Worm (Caenorhabditis elegans): ENCODE data around the gene H03A11.13.
A peak's percentile ranks its signal among the peaks of the same experiment; 100 is the strongest.

H03A11.13 gene

DNA sequence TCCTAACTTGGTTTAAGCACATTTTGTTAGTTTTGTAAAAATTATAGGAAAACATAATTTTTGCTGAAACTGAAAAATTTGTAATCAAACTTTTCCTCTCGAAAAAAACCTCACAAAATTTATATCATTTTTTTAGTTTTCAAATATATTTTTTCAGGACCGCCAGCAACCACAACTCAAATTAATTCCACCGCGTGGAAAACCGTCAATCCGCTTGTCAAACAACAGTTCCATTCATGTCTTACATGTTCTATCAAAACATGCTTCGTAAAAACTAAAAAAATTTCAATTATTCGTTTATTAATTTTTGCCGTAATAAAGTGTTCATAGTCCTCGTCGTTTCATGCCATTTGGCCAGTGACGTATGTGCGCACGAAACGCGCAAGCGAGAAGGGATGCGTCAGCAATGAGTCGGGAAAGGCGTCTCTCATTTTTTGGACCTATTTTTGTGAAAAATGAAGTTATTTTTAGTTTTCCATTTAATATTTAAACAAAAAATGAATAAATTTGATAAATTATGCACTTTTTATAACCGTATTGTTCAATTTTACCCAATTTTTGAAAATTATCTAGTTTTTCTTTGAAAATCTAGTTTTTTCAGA lies 39.6 kb downstream of the H03A11.13 start, which contains the start of gene ucr-2.2:
ucr-2.2 (plus strand) TSS at position 602 of the 602 bp plus-strand sequence.
- TF ChIP-seq flt-1 (GFP tag; IDR thresholded peaks at IDR 0.05) (0 out of 2 replicates have a peak, but pooled peaks have one; percentile 51), cog-1 (tag; optimal IDR thresholded peaks at IDR 0.05) (peak; percentile 57), T22C8.4 (GFP tag; IDR thresholded peaks at IDR 0.05) (no peak), ztf-23 (GFP tag; IDR thresholded peaks at IDR 0.05) (no peak), ztf-29 (GFP tag; IDR thresholded peaks at IDR 0.05) (no peak)

DNA sequence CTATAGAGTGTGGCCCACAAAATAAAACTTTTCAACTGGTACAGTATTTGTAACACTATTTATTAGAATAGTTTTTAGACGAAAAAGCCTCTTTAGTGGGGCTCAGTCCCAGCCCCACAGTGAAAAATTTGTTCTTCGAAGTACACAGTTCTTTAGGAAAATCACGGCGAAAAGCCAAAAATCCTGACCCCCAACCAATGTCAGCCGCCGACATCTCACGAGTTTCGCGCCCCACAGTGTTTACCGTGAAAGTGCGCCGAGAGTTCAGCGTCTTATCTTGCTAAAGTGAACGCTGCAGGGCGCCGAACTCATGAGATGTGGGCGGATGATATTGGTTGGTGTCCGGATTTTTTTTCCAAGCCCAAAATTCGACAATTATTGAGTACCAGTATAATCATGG lies 42.1 kb downstream of the H03A11.13 start:
- TF ChIP-seq klf-2 (GFP tag; conservative IDR thresholded peaks at IDR 0.05), result no peak

ce11 chrX:15168424-15168823 lies 44.6 kb downstream of the H03A11.13 start, which contains the start of gene ocr-3:
ocr-3 (plus strand) TSS chrX:15168724.
- TF ChIP-seq T22C8.4 (GFP tag; IDR thresholded peaks at IDR 0.05) (no peak), tab-1 (GFP tag; IDR thresholded peaks at IDR 0.05) (no peak), med-1 (GFP tag; optimal IDR thresholded peaks at IDR 0.05; ENCODE audit: insufficient read depth) (no peak), klf-2 (GFP tag; conservative IDR thresholded peaks at IDR 0.05) (no peak), ztf-29 (GFP tag; IDR thresholded peaks at IDR 0.05) (no peak), ztf-23 (GFP tag; IDR thresholded peaks at IDR 0.05) (no peak), ref-1 (GFP tag; conservative IDR thresholded peaks at IDR 0.05) (no peak), flt-1 (GFP tag; IDR thresholded peaks at IDR 0.05) (no peak), cog-1 (tag; optimal IDR thresholded peaks at IDR 0.05) (no peak)

- TF ChIP-seq ztf-23 (GFP tag; IDR thresholded peaks at IDR 0.05) (no peak), ztf-29 (GFP tag; IDR thresholded peaks at IDR 0.05) (no peak), med-1 (GFP tag; optimal IDR thresholded peaks at IDR 0.05; ENCODE audit: insufficient read depth) (no peak), flt-1 (GFP tag; IDR thresholded peaks at IDR 0.05) (no peak)
These were observed 45.3 kb downstream of the H03A11.13 start for ce11 chrX:15167692-15168091.

- TF ChIP-seq ztf-29 (GFP tag; IDR thresholded peaks at IDR 0.05) (no peak), tab-1 (GFP tag; IDR thresholded peaks at IDR 0.05) (no peak), T22C8.4 (GFP tag; IDR thresholded peaks at IDR 0.05) (no peak), med-1 (GFP tag; optimal IDR thresholded peaks at IDR 0.05; ENCODE audit: insufficient read depth) (no peak), cog-1 (tag; optimal IDR thresholded peaks at IDR 0.05) (no peak)
These were observed 46.9 kb downstream of the H03A11.13 start, which contains the start of gene T10B10.8 for ce11 chrX:15166122-15166521. T10B10.8 (minus strand) TSS chrX:15166222.

DNA sequence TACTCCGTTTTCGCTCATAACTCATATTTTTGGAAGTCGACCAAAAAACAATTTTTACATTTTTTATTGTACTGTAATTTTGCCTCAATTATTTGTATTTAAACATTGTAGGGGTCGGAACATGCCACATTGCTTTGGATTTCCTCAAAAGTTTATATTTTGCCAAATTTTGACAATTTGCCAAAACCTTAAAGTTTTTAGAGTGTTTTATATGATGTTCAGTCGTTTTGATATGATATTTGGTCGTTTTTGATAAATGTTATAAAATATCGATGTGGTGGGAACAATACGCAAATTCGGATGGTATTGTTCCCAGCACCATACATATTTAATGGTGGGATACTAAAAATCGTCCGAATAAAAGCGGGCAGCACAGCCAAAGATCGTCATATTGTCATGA lies 48.9 kb downstream of the H03A11.13 start, which contains the start of gene T10B10.9:
T10B10.9 (plus strand) TSS at position 301 of the 400 bp plus-strand sequence.
- no peak for TF ChIP-seq ztf-23 (GFP tag; IDR thresholded peaks at IDR 0.05)
- no peak for TF ChIP-seq T22C8.4 (GFP tag; IDR thresholded peaks at IDR 0.05)
- TF ChIP-seq cog-1 (tag; optimal IDR thresholded peaks at IDR 0.05), result no peak
- TF ChIP-seq tab-1 (GFP tag; IDR thresholded peaks at IDR 0.05), result no peak
- TF ChIP-seq ztf-29 (GFP tag; IDR thresholded peaks at IDR 0.05), result no peak
- no peak for TF ChIP-seq ref-1 (GFP tag; conservative IDR thresholded peaks at IDR 0.05)
- no peak for TF ChIP-seq klf-2 (GFP tag; conservative IDR thresholded peaks at IDR 0.05)
- no peak for TF ChIP-seq med-1 (GFP tag; optimal IDR thresholded peaks at IDR 0.05; ENCODE audit: insufficient read depth)
- no peak for TF ChIP-seq flt-1 (GFP tag; IDR thresholded peaks at IDR 0.05)

All from whole organism, midembryonic.